Fruit fly (Drosophila melanogaster) whole organism, embryonic: ENCODE data around the gene CG10214.

Experiments used
- Aef1 ChIP-seq: fragments of 200-800 bp; sonication (Bioruptor generic); IDR thresholded peaks from 3 replicates; pipeline ENCODE4 v1.3.6; 2022; ENCODE audit warnings: missing biosample characterization, missing genetic modification characterization
- Awh ChIP-seq: fragments of 200-800 bp; sonication (Bioruptor generic); IDR thresholded peaks from 2 replicates; pipeline ENCODE4, ENCODE4 v1.3.6; 2022; ENCODE audit warnings: missing biosample characterization, missing genetic modification characterization
- Blimp-1 ChIP-seq: fragments of 200-800 bp; sonication (Bioruptor generic); optimal IDR thresholded peaks from 3 replicates; lab custom pipeline; 2018; ENCODE audit warnings: missing biosample characterization, missing genetic modification characterization, mild to moderate bottlenecking, moderate library complexity, missing genetic modification reagents
- CG10274 ChIP-seq: fragments of 200-800 bp; sonication (Bioruptor generic); optimal IDR thresholded peaks from 3 replicates; lab custom pipeline; 2017; ENCODE audit warnings: missing biosample characterization, mild to moderate bottlenecking, missing genetic modification characterization
- CG15269 ChIP-seq: fragments of 200-800 bp; sonication (Bioruptor generic); optimal IDR thresholded peaks from 2 replicates; lab custom pipeline; 2018; ENCODE audit warnings: missing biosample characterization, mild to moderate bottlenecking, missing genetic modification characterization, moderate library complexity
- CG1529 ChIP-seq: fragments of 200-800 bp; sonication (Bioruptor generic); optimal IDR thresholded peaks from 3 replicates; lab custom pipeline; 2018; ENCODE audit warnings: missing biosample characterization, missing genetic modification characterization
- CG17328 ChIP-seq: fragments of 200-800 bp; sonication (Bioruptor generic); IDR thresholded peaks from 2 replicates; pipeline ENCODE4 v1.3.6; 2022; ENCODE audit warnings: missing biosample characterization, missing genetic modification characterization
- CG17802 ChIP-seq: fragments of 200-800 bp; sonication (Bioruptor generic); optimal IDR thresholded peaks from 2 replicates; lab custom pipeline; 2018; ENCODE audit warnings: missing biosample characterization, mild to moderate bottlenecking, missing genetic modification characterization, moderate library complexity
- CG1792 ChIP-seq: fragments of 200-800 bp; sonication (Bioruptor generic); optimal IDR thresholded peaks from 2 replicates; lab custom pipeline; 2016; ENCODE audit warnings: missing biosample characterization, missing genetic modification characterization
- CG2129 ChIP-seq: fragments of 200-800 bp; sonication (Bioruptor generic); IDR thresholded peaks from 2 replicates; pipeline ENCODE4 v1.3.6; 2022; ENCODE audit warnings: missing biosample characterization, missing genetic modification characterization; ENCODE audit not compliant: partially characterized antibody
- CG31388 ChIP-seq: fragments of 200-800 bp; sonication (Bioruptor generic); optimal IDR thresholded peaks from 2 replicates; lab custom pipeline; 2016; ENCODE audit warnings: missing biosample characterization, missing genetic modification characterization
- CG34376 ChIP-seq: fragments of 200-800 bp; sonication (Bioruptor generic); optimal IDR thresholded peaks from 2 replicates; lab custom pipeline; 2018; ENCODE audit warnings: missing biosample characterization, mild to moderate bottlenecking, missing genetic modification characterization
- CG3847 ChIP-seq: fragments of 200-800 bp; sonication (Bioruptor generic); IDR thresholded peaks from 2 replicates; pipeline ENCODE4 v1.3.6; 2022; ENCODE audit warnings: missing biosample characterization, missing genetic modification characterization
- CG4854 ChIP-seq: fragments of 200-800 bp; sonication (Bioruptor generic); optimal IDR thresholded peaks from 2 replicates; lab custom pipeline; 2016; ENCODE audit warnings: missing biosample characterization, missing genetic modification characterization, inconsistent platforms
- CG8478 ChIP-seq: fragments of >200 bp; optimal IDR thresholded peaks from 2 replicates; lab custom pipeline; 2018
- Dbx ChIP-seq: fragments of 200-800 bp; sonication (Bioruptor generic); IDR thresholded peaks from 3 replicates; pipeline ENCODE4 v1.3.6; 2022; ENCODE audit warnings: missing biosample characterization, missing genetic modification characterization
- Dip3 ChIP-seq: fragments of 200-800 bp; sonication (Bioruptor generic); optimal IDR thresholded peaks from 3 replicates; lab custom pipeline; 2016; ENCODE audit warnings: missing biosample characterization, missing genetic modification characterization
- Dll ChIP-seq: fragments of 200-800 bp; sonication (Bioruptor generic); IDR thresholded peaks from 4 replicates; pipeline ENCODE4 v1.3.6; 2022; ENCODE audit warnings: missing biosample characterization, missing genetic modification characterization; ENCODE audit not compliant: partially characterized antibody
- HLHmδ ChIP-seq: fragments of 200-800 bp; sonication (Bioruptor generic); optimal IDR thresholded peaks from 2 replicates; lab custom pipeline; 2018; ENCODE audit warnings: missing biosample characterization, mild to moderate bottlenecking, missing genetic modification characterization, moderate library complexity
- Hr3 ChIP-seq: fragments of 200-800 bp; sonication (Bioruptor generic); optimal IDR thresholded peaks from 3 replicates; lab custom pipeline; 2016; ENCODE audit warnings: missing biosample characterization, missing genetic modification characterization
- MTF-1 ChIP-seq: fragments of 200-800 bp; sonication (Bioruptor generic); optimal IDR thresholded peaks from 2 replicates; lab custom pipeline; 2018; ENCODE audit warnings: missing biosample characterization, mild to moderate bottlenecking, missing genetic modification characterization, borderline replicate concordance
- Mad ChIP-seq: fragments of 200-800 bp; sonication (Bioruptor generic); optimal IDR thresholded peaks from 2 replicates; lab custom pipeline; 2016; ENCODE audit warnings: missing biosample characterization, missing genetic modification characterization
- Med ChIP-seq: fragments of 200-800 bp; sonication (Bioruptor generic); peaks from one replicate; lab custom pipeline; 2016; ENCODE audit warnings: missing biosample characterization, missing genetic modification characterization, mild to moderate bottlenecking, inconsistent platforms, moderate library complexity
- Mes4 ChIP-seq: fragments of 200-800 bp; sonication (Bioruptor generic); optimal IDR thresholded peaks from 2 replicates; lab custom pipeline; 2016; ENCODE audit warnings: missing biosample characterization, missing genetic modification characterization
- NC2β ChIP-seq: fragments of 200-800 bp; sonication (Bioruptor generic); optimal IDR thresholded peaks from 2 replicates; lab custom pipeline; 2016; ENCODE audit warnings: missing biosample characterization, missing genetic modification characterization
- Nf-YC ChIP-seq: fragments of 200-800 bp; optimal IDR thresholded peaks from 3 replicates; lab custom pipeline; 2019; ENCODE audit warnings: missing biosample characterization, mild to moderate bottlenecking, missing genetic modification characterization, moderate library complexity
- NfI ChIP-seq: fragments of 200-800 bp; sonication (Bioruptor generic); optimal IDR thresholded peaks from 3 replicates; lab custom pipeline; 2018; ENCODE audit warnings: missing biosample characterization, mild to moderate bottlenecking, missing genetic modification characterization, moderate library complexity
- Pdp1 ChIP-seq, 2 experiments: fragments of 200-800 bp; sonication (Bioruptor generic); optimal IDR thresholded peaks; 3 replicates each; lab custom pipeline; 2016; ENCODE audit warnings: missing biosample characterization in 2 of 2, missing genetic modification characterization in 2 of 2, mild to moderate bottlenecking in 1 of 2, moderate library complexity in 1 of 2
- abd-A ChIP-seq: fragments of 200-800 bp; sonication (Bioruptor generic); optimal IDR thresholded peaks from 3 replicates; lab custom pipeline; 2019; ENCODE audit warnings: missing biosample characterization, mild to moderate bottlenecking, missing genetic modification characterization, moderate library complexity
- al ChIP-seq: fragments of 200-800 bp; sonication (Bioruptor generic); IDR thresholded peaks from 2 replicates; pipeline ENCODE4 v1.3.6; 2022; ENCODE audit warnings: missing biosample characterization, missing genetic modification characterization
- bowl ChIP-seq: fragments of 200-800 bp; sonication (Bioruptor generic); IDR thresholded peaks from 2 replicates; pipeline ENCODE4 v1.3.6; 2022; ENCODE audit warnings: missing biosample characterization, missing genetic modification characterization
- crol ChIP-seq: fragments of 200-800 bp; sonication (Bioruptor generic); IDR thresholded peaks from 2 replicates; pipeline ENCODE4 v1.3.6; 2022; ENCODE audit warnings: missing biosample characterization, missing genetic modification characterization
- dati ChIP-seq: fragments of 200-800 bp; sonication (Bioruptor generic); IDR thresholded peaks from 2 replicates; pipeline ENCODE4 v1.3.6; 2022; ENCODE audit warnings: missing biosample characterization, missing genetic modification characterization
- esg ChIP-seq: fragments of 200-800 bp; sonication (Bioruptor generic); conservative IDR thresholded peaks from 2 replicates; pipeline ENCODE4 v1.3.6; 2022; ENCODE audit warnings: missing biosample characterization, missing genetic modification characterization
- exex ChIP-seq: fragments of 200-800 bp; sonication (Bioruptor generic); optimal IDR thresholded peaks from 4 replicates; lab custom pipeline; 2018; ENCODE audit warnings: missing biosample characterization, mild to moderate bottlenecking, missing genetic modification characterization, moderate library complexity
- hbn ChIP-seq: fragments of 200-800 bp; sonication (Bioruptor generic); IDR thresholded peaks from 2 replicates; pipeline ENCODE4 v1.3.6; 2022; ENCODE audit warnings: missing biosample characterization, missing genetic modification characterization; ENCODE audit not compliant: partially characterized antibody
- jing ChIP-seq: fragments of 200-800 bp; sonication (Bioruptor generic); optimal IDR thresholded peaks from 2 replicates; lab custom pipeline; 2018; ENCODE audit warnings: missing biosample characterization, mild to moderate bottlenecking, missing genetic modification characterization
- mirr ChIP-seq: fragments of 200-800 bp; sonication (Bioruptor generic); optimal IDR thresholded peaks from 3 replicates; lab custom pipeline; 2018; ENCODE audit warnings: missing biosample characterization, mild to moderate bottlenecking, missing genetic modification characterization
- odd ChIP-seq: fragments of 200-800 bp; sonication (Bioruptor generic); optimal IDR thresholded peaks from 2 replicates; lab custom pipeline; 2017; ENCODE audit warnings: missing biosample characterization, mild to moderate bottlenecking, missing genetic modification characterization
- onecut ChIP-seq: fragments of 200-800 bp; sonication (Bioruptor generic); IDR thresholded peaks from 2 replicates; pipeline ENCODE4 v1.3.6; 2022; ENCODE audit warnings: missing biosample characterization, missing genetic modification characterization
- pnt ChIP-seq: fragments of 200-800 bp; sonication (Bioruptor generic); optimal IDR thresholded peaks from 3 replicates; lab custom pipeline; 2016; ENCODE audit warnings: missing biosample characterization, missing genetic modification characterization
- rib ChIP-seq: fragments of 200-800 bp; sonication (Bioruptor generic); IDR thresholded peaks from 2 replicates; pipeline ENCODE4 v1.3.6; 2022; ENCODE audit warnings: missing biosample characterization, missing genetic modification characterization
- sd ChIP-seq: fragments of 200-800 bp; sonication (Bioruptor generic); optimal IDR thresholded peaks from 3 replicates; lab custom pipeline; 2018; ENCODE audit warnings: missing biosample characterization, mild to moderate bottlenecking, missing genetic modification characterization, moderate library complexity
- slbo ChIP-seq: fragments of 200-800 bp; sonication (Bioruptor generic); IDR thresholded peaks from 2 replicates; pipeline ENCODE4 v1.3.6; 2022; ENCODE audit warnings: missing biosample characterization, missing genetic modification characterization
- sna ChIP-seq: fragments of 200-800 bp; sonication (Bioruptor generic); IDR thresholded peaks from 2 replicates; pipeline ENCODE4 v1.3.6; 2022; ENCODE audit warnings: missing biosample characterization, missing genetic modification characterization; ENCODE audit not compliant: partially characterized antibody
- stc ChIP-seq: fragments of 200-800 bp; sonication (Bioruptor generic); IDR thresholded peaks from 2 replicates; pipeline ENCODE4 v1.3.6; 2022; ENCODE audit warnings: missing biosample characterization, missing genetic modification characterization
- tgo ChIP-seq: fragments of 200-800 bp; sonication (Bioruptor generic); IDR thresholded peaks from 3 replicates; pipeline ENCODE4 v1.3.6; 2022; ENCODE audit warnings: missing biosample characterization, missing genetic modification characterization

The CG10214 gene

dm6 chr3R:23783961-23784360 lies 16.7 kb upstream of the CG10214 start (continued):
- TF ChIP-seq sna (no peak), Aef1 (peak; percentile 30; the same call in 1 of the 3 replicates), dati (GFP tag; lab: Robert Waterston, UW) (no peak), tgo (peak; percentile 34; the same call in 2 of the 3 replicates), Hr3 (GFP tag; lab: Kevin White, UChicago) (peak; percentile 68), esg (peak; percentile 53), Dbx (GFP tag; lab: Robert Waterston, UW) (no peak), MTF-1 (GFP tag; lab: Kevin White, UChicago) (peak; percentile 17), CG3847 (GFP tag; lab: Robert Waterston, UW) (peak; percentile 50), CG1792 (GFP tag; lab: Kevin White, UChicago) (no peak)

dm6 chr3R:23783403-23783757 lies 16.1 kb upstream of the CG10214 start:
- TF ChIP-seq sd (tag; lab: Kevin White, UChicago) (peak; percentile 30), CG34376 (peak; percentile 49), Nf-YC (tag; lab: Kevin White, UChicago) (peak; percentile 56), Dll (GFP tag; lab: Robert Waterston, UW) (no peak), stc (GFP tag; lab: Robert Waterston, UW) (no peak), mirr (GFP tag; lab: Kevin White, UChicago) (peak; percentile 46), Pdp1 (GFP tag; optimal IDR thresholded peaks at IDR 0.05; lab: Kevin White, UChicago) (peak in 1 of 2 experiments; percentile 32), exex (peak; percentile 59)

dm6 chr3R:23782456-23783402 lies 15.4 kb upstream of the CG10214 start:
- TF ChIP-seq CG17328 (GFP tag; lab: Robert Waterston, UW) (peak; percentile 93), jing (GFP tag; lab: Kevin White, UChicago) (peak; percentile 89), al (peak; percentile 24; the same call in 1 of the 2 replicates), CG8478 (lab: Kevin White, UChicago) (no peak), Mes4 (GFP tag; lab: Kevin White, UChicago) (peak; percentile 84), hbn (GFP tag; lab: Robert Waterston, UW) (no peak), CG17802 (peak; percentile 77), pnt (GFP tag; lab: Kevin White, UChicago) (peak; percentile 81), NC2β (GFP tag; lab: Kevin White, UChicago) (peak; percentile 86), CG10274 (peak; percentile 44), CG2129 (no peak), bowl (no peak), CG1529 (GFP tag; lab: Kevin White, UChicago) (peak; percentile 89), slbo (GFP tag; lab: Robert Waterston, UW) (peak; percentile 33; the same call in 1 of the 2 replicates), HLHmδ (GFP tag; lab: Kevin White, UChicago) (peak; percentile 95), CG4854 (GFP tag; lab: Kevin White, UChicago) (peak; percentile 63), Blimp-1 (peak; percentile 92), NfI (GFP tag; lab: Kevin White, UChicago) (peak; percentile 71), odd (GFP tag; lab: Kevin White, UChicago) (peak; percentile 88), CG31388 (GFP tag; lab: Kevin White, UChicago) (peak; percentile 68), CG15269 (tag; lab: Kevin White, UChicago) (peak; percentile 69), Mad (peak; percentile 73), Med (GFP tag; lab: Kevin White, UChicago) (peak; percentile 91), Awh (GFP tag; lab: Robert Waterston, UW) (peak; percentile 69), abd-A (tag; lab: Kevin White, UChicago) (peak; percentile 48), onecut (peak; percentile 70), crol (GFP tag; lab: Robert Waterston, UW) (peak; percentile 77), Dip3 (GFP tag; lab: Kevin White, UChicago) (peak; percentile 19), rib (GFP tag; lab: Robert Waterston, UW) (peak; percentile 83)
